Fruit fly (Drosophila melanogaster): ENCODE measurements around the gene lovit.

lovit gene

dm6 chr3L:25670880-25671279 lies at the start of gene lovit:
Gene lovit (minus strand): TSS chr3L:25670980.
- TF ChIP-seq CG3995 (GFP tag; optimal IDR thresholded peaks at IDR 0.05) (no peak), CG15011 (GFP tag; optimal IDR thresholded peaks at IDR 0.05) (no peak), CG3407 (GFP tag; optimal IDR thresholded peaks at IDR 0.05) (no peak)

dm6 chr3L:25675529-25675928 lies 4.7 kb upstream of the lovit start:
- no peak for TF ChIP-seq kay (GFP tag; optimal IDR thresholded peaks at IDR 0.05)
- peak; percentile 94 for TF ChIP-seq CG1024 (GFP tag; IDR thresholded peaks at IDR 0.05)
- TF ChIP-seq Camta (GFP tag; optimal IDR thresholded peaks at IDR 0.05) = no peak
- no peak for TF ChIP-seq CG15073 (GFP tag; optimal IDR thresholded peaks at IDR 0.05)
- TF ChIP-seq shn (GFP tag; optimal IDR thresholded peaks at IDR 0.05) = no peak
- no peak for TF ChIP-seq tin (GFP tag; optimal IDR thresholded peaks at IDR 0.05)
- peak; percentile 92 for TF ChIP-seq CG17802 (tag; optimal IDR thresholded peaks at IDR 0.05)
- TF ChIP-seq zfh2 (GFP tag; optimal IDR thresholded peaks at IDR 0.05) = no peak
- TF ChIP-seq hth (optimal IDR thresholded peaks at IDR 0.05) = no peak
- no peak for TF ChIP-seq chm (GFP tag; IDR thresholded peaks at IDR 0.05)
- TF ChIP-seq CG32767 (GFP tag; IDR thresholded peaks at IDR 0.05) = no peak
- TF ChIP-seq trh (GFP tag; optimal IDR thresholded peaks at IDR 0.05) = no peak
- TF ChIP-seq Deaf1 (tag; optimal IDR thresholded peaks at IDR 0.05) = no peak
- TF ChIP-seq CG15479 (GFP tag; optimal IDR thresholded peaks at IDR 0.05) = no peak
- TF ChIP-seq lbe (GFP tag; optimal IDR thresholded peaks at IDR 0.05) = no peak
- no peak for TF ChIP-seq CG18476 (GFP tag; optimal IDR thresholded peaks at IDR 0.05)
- TF ChIP-seq vvl (GFP tag; IDR thresholded peaks at IDR 0.05) = no peak
- TF ChIP-seq GATAe (GFP tag; conservative IDR thresholded peaks at IDR 0.05) = no peak
- peak; percentile 74 for TF ChIP-seq CG1603 (tag; optimal IDR thresholded peaks at IDR 0.05)
- no peak for TF ChIP-seq CG16815 (GFP tag; optimal IDR thresholded peaks at IDR 0.05)
- no peak for TF ChIP-seq Neu2 (GFP tag; optimal IDR thresholded peaks at IDR 0.05; ENCODE audit: borderline replicate concordance)
- no peak for TF ChIP-seq CG10209 (GFP tag; optimal IDR thresholded peaks at IDR 0.05)
- TF ChIP-seq C15 (GFP tag; IDR thresholded peaks at IDR 0.05) = no peak
- no peak for TF ChIP-seq gfzf (GFP tag; optimal IDR thresholded peaks at IDR 0.05)
- TF ChIP-seq chinmo (GFP tag; IDR thresholded peaks at IDR 0.05; ENCODE audit: partially characterized antibody) = no peak
- no peak for TF ChIP-seq cg (GFP tag; optimal IDR thresholded peaks at IDR 0.05)
- no peak for TF ChIP-seq p53 (GFP tag; optimal IDR thresholded peaks at IDR 0.05)
- TF ChIP-seq toy (GFP tag; IDR thresholded peaks at IDR 0.05) = no peak
- no peak for TF ChIP-seq ac (GFP tag; optimal IDR thresholded peaks at IDR 0.05)
- no peak for TF ChIP-seq NC2β (GFP tag; optimal IDR thresholded peaks at IDR 0.05)
- no peak for TF ChIP-seq CG2875 (GFP tag; optimal IDR thresholded peaks at IDR 0.05)
- no peak for TF ChIP-seq CG17359 (tag; optimal IDR thresholded peaks at IDR 0.05)
- TF ChIP-seq CG10979 (tag; optimal IDR thresholded peaks at IDR 0.05) = no peak
- TF ChIP-seq cas (GFP tag; IDR thresholded peaks at IDR 0.05) = no peak
- peak; percentile 58; the same call in 2 of the 3 replicates for TF ChIP-seq CG7357 (GFP tag; IDR thresholded peaks at IDR 0.05)
- TF ChIP-seq Mad (GFP tag; optimal IDR thresholded peaks at IDR 0.05) = no peak
- no peak for TF ChIP-seq CG8359 (GFP tag; optimal IDR thresholded peaks at IDR 0.05; ENCODE audit: borderline replicate concordance)
- TF ChIP-seq CG30020 (tag; optimal IDR thresholded peaks at IDR 0.05) = peak; percentile 90
- peak; percentile 85 for TF ChIP-seq ssp (GFP tag; IDR thresholded peaks at IDR 0.05)
- TF ChIP-seq nerfin-1 (tag; optimal IDR thresholded peaks at IDR 0.05) = no peak
- no peak for TF ChIP-seq inv (GFP tag; IDR thresholded peaks at IDR 0.05; ENCODE audit: partially characterized antibody)
- TF ChIP-seq Bteb2 (GFP tag; optimal IDR thresholded peaks at IDR 0.05) = no peak
- TF ChIP-seq disco-r (GFP tag; optimal IDR thresholded peaks at IDR 0.05) = no peak
- TF ChIP-seq CG33213 (GFP tag; optimal IDR thresholded peaks at IDR 0.05) = peak; percentile 20
- no peak for TF ChIP-seq Scr (GFP tag; IDR thresholded peaks at IDR 0.05; ENCODE audit: partially characterized antibody)
- no peak for TF ChIP-seq HLH54F (GFP tag; optimal IDR thresholded peaks at IDR 0.05)
- TF ChIP-seq ase (GFP tag; IDR thresholded peaks at IDR 0.05) = no peak
- TF ChIP-seq CG12155 (GFP tag; optimal IDR thresholded peaks at IDR 0.05) = no peak
